Worm (Caenorhabditis elegans) whole organism, L4 larva: ENCODE measurements around the gene dpy-23.

Source experiments
- F10B5.3 ChIP-seq: sonication (generic microtip); optimal IDR thresholded peaks from 2 replicates; lab custom pipeline; 2016; ENCODE audit warnings: mild to moderate bottlenecking, missing genetic modification characterization, missing compliant biosample characterization
- F26F4.8 ChIP-seq: fragments of 200-800 bp; sonication (Bioruptor generic); conservative IDR thresholded peaks from 2 replicates; pipeline ENCODE4 v1.3.6; 2022; ENCODE audit warnings: missing genetic modification characterization, missing compliant biosample characterization
- F37D6.2 ChIP-seq: sonication (generic microtip); optimal IDR thresholded peaks from 2 replicates; lab custom pipeline; 2016; ENCODE audit warnings: mild to moderate bottlenecking, missing genetic modification characterization, missing compliant biosample characterization
- R02D3.7 ChIP-seq: fragments of 150-350 bp; sonication (generic microtip); optimal IDR thresholded peaks from 3 replicates; lab custom pipeline; 2014; ENCODE audit warnings: missing biosample characterization, missing genetic modification characterization
- T20F7.1 ChIP-seq: fragments of 200-800 bp; sonication (Bioruptor generic); optimal IDR thresholded peaks from 2 replicates; lab custom pipeline; 2018; ENCODE audit warnings: mild to moderate bottlenecking, missing genetic modification characterization, missing compliant biosample characterization
- ZK337.2 ChIP-seq: fragments of 200-800 bp; sonication (Bioruptor generic); IDR thresholded peaks from 2 replicates; pipeline ENCODE4 v1.3.6; 2022; ENCODE audit warnings: missing genetic modification reagents, missing genetic modification characterization, missing compliant biosample characterization
- aha-1 ChIP-seq: fragments of 150-350 bp; peaks from one replicate; lab custom pipeline; 2014; ENCODE audit warnings: missing biosample characterization, missing genetic modification characterization
- attf-4 ChIP-seq: sonication (generic microtip); optimal IDR thresholded peaks from 3 replicates; lab custom pipeline; 2017; ENCODE audit warnings: missing biosample characterization, missing genetic modification characterization
- ceh-44 ChIP-seq: fragments of 200-800 bp; sonication (Bioruptor generic); IDR thresholded peaks from 2 replicates; pipeline ENCODE4 v1.3.6; 2022; ENCODE audit warnings: missing genetic modification reagents, missing genetic modification characterization, missing compliant biosample characterization
- ceh-82 ChIP-seq: sonication (generic microtip); optimal IDR thresholded peaks from 2 replicates; lab custom pipeline; 2017; ENCODE audit warnings: missing biosample characterization, missing genetic modification characterization
- ces-1 ChIP-seq: fragments of 150-350 bp; sonication (generic microtip); optimal IDR thresholded peaks from 4 replicates; lab custom pipeline; 2014; ENCODE audit warnings: missing biosample characterization, missing genetic modification reagents, missing genetic modification characterization
- ctbp-1 ChIP-seq: fragments of 200-800 bp; sonication (Bioruptor generic); IDR thresholded peaks from 2 replicates; pipeline ENCODE4 v1.3.6; 2022; ENCODE audit warnings: missing genetic modification reagents, missing genetic modification characterization, missing compliant biosample characterization
- dmd-8 ChIP-seq: fragments of 200-800 bp; sonication (Bioruptor generic); IDR thresholded peaks from 2 replicates; pipeline ENCODE4 v1.3.6; 2022; ENCODE audit warnings: missing genetic modification characterization, missing compliant biosample characterization
- dve-1 ChIP-seq: sonication (generic microtip); optimal IDR thresholded peaks from 2 replicates; lab custom pipeline; 2017; ENCODE audit warnings: antibody characterized with exemption, mild to moderate bottlenecking, missing genetic modification characterization, missing compliant biosample characterization; ENCODE audit not compliant: insufficient read depth
- egl-43 ChIP-seq: fragments of 200-800 bp; sonication (Bioruptor generic); IDR thresholded peaks from 2 replicates; pipeline ENCODE4 v1.3.6; 2022; ENCODE audit warnings: missing genetic modification reagents, missing genetic modification characterization, missing compliant biosample characterization
- fkh-10 ChIP-seq: fragments of 150-350 bp; optimal IDR thresholded peaks from 2 replicates; lab custom pipeline; 2014; ENCODE audit warnings: missing biosample characterization, missing genetic modification reagents, missing genetic modification characterization
- gei-8 ChIP-seq: fragments of 200-800 bp; sonication (Bioruptor generic); optimal IDR thresholded peaks from 2 replicates; lab custom pipeline; 2018; ENCODE audit warnings: mild to moderate bottlenecking, missing genetic modification characterization, missing compliant biosample characterization
- hif-1 ChIP-seq, 2 experiments: sonication (generic microtip); optimal IDR thresholded peaks; 2 replicates each; lab custom pipeline; 2016 to 2017; ENCODE audit warnings: missing compliant biosample characterization in 2 of 2, missing genetic modification characterization in 2 of 2, missing genetic modification reagents in 2 of 2, missing genotype in 2 of 2, mild to moderate bottlenecking in 1 of 2
- hlh-30 ChIP-seq: sonication (generic microtip); optimal IDR thresholded peaks from 2 replicates; lab custom pipeline; 2017; ENCODE audit warnings: antibody characterized with exemption, mild to moderate bottlenecking, missing genetic modification characterization, missing compliant biosample characterization; ENCODE audit not compliant: insufficient read depth
- lin-1 ChIP-seq: fragments of 200-800 bp; sonication (Bioruptor generic); IDR thresholded peaks from 2 replicates; pipeline ENCODE4 v1.3.6; 2022; ENCODE audit warnings: missing genetic modification reagents, missing genetic modification characterization, missing compliant biosample characterization
- lin-15B ChIP-seq: fragments of 150-350 bp; sonication (generic microtip); optimal IDR thresholded peaks from 3 replicates; lab custom pipeline; 2014; ENCODE audit warnings: missing biosample characterization, missing genetic modification characterization
- lsy-2 ChIP-seq, 2 experiments: fragments of 150-350 bp in 1 of 2; sonication (generic microtip) in 1 of 2; optimal IDR thresholded peaks; 2 replicates each; lab custom pipeline; 2014 to 2017; ENCODE audit warnings: missing biosample characterization in 2 of 2, missing genetic modification characterization in 2 of 2
- madf-5 ChIP-seq, 2 experiments: fragments of 200-800 bp; sonication (Bioruptor generic); IDR thresholded peaks; 2 replicates each; pipeline ENCODE4 v1.3.6; 2022; ENCODE audit warnings: missing compliant biosample characterization in 2 of 2, missing genetic modification characterization in 2 of 2
- mep-1 ChIP-seq: fragments of 150-350 bp; sonication (generic microtip); optimal IDR thresholded peaks from 3 replicates; lab custom pipeline; 2014; ENCODE audit warnings: missing biosample characterization, missing genetic modification characterization
- mes-2 ChIP-seq: sonication (generic microtip); optimal IDR thresholded peaks from 2 replicates; lab custom pipeline; 2016; ENCODE audit warnings: missing genotype, mild to moderate bottlenecking, missing genetic modification characterization, missing compliant biosample characterization; ENCODE audit not compliant: poor library complexity, severe bottlenecking
- nhr-111 ChIP-seq: fragments of 200-800 bp; sonication (Bioruptor generic); optimal IDR thresholded peaks from 2 replicates; lab custom pipeline; 2018; ENCODE audit warnings: mild to moderate bottlenecking, missing genetic modification characterization, missing compliant biosample characterization
- nhr-25 ChIP-seq: sonication (generic microtip); optimal IDR thresholded peaks from 2 replicates; lab custom pipeline; 2017; ENCODE audit warnings: missing genetic modification characterization, mild to moderate bottlenecking, missing compliant biosample characterization, antibody characterized with exemption, moderate library complexity, borderline replicate concordance; ENCODE audit not compliant: insufficient read depth
- nhr-28 ChIP-seq: fragments of 150-350 bp; optimal IDR thresholded peaks from 2 replicates; lab custom pipeline; 2014; ENCODE audit warnings: missing biosample characterization, missing genetic modification characterization
- nhr-76 ChIP-seq: fragments of 150-350 bp; optimal IDR thresholded peaks from 2 replicates; lab custom pipeline; 2014; ENCODE audit warnings: missing biosample characterization, missing genetic modification characterization
- pha-4 ChIP-seq, 2 experiments: fragments of 150-350 bp in 1 of 2; fragments of 200-800 bp in 1 of 2; sonication (Bioruptor generic) in 1 of 2; IDR thresholded peaks in 1 of 2; optimal IDR thresholded peaks in 1 of 2; 2 replicates each; pipeline versions ENCODE4 v1.3.6 to Lab custom; 2014 to 2022; ENCODE audit warnings: missing genetic modification characterization in 2 of 2, missing genetic modification reagents in 2 of 2, missing biosample characterization in 1 of 2, missing compliant biosample characterization in 1 of 2
- rbr-2 ChIP-seq: sonication (generic microtip); optimal IDR thresholded peaks from 2 replicates; lab custom pipeline; 2016; ENCODE audit warnings: missing genotype, missing genetic modification characterization, missing compliant biosample characterization
- sdz-12 ChIP-seq: fragments of 200-800 bp; sonication (Bioruptor generic); optimal IDR thresholded peaks from 2 replicates; lab custom pipeline; 2018; ENCODE audit warnings: mild to moderate bottlenecking, missing genetic modification characterization, missing compliant biosample characterization
- unc-62 ChIP-seq, 3 experiments: fragments of 150-350 bp in 1 of 3; sonication (generic microtip); optimal IDR thresholded peaks in 2 of 3; peaks in 1 of 3; 1 replicate in 1 of 3; 2 replicates in 2 of 3; lab custom pipeline; 2014 to 2017; ENCODE audit warnings: missing biosample characterization in 3 of 3, missing genetic modification characterization in 3 of 3, missing genetic modification reagents in 3 of 3, missing genotype in 1 of 3
- zag-1 ChIP-seq: fragments of 150-350 bp; optimal IDR thresholded peaks from 2 replicates; lab custom pipeline; 2014; ENCODE audit warnings: missing biosample characterization, missing genetic modification characterization

dpy-23 gene

ce11 chrX:4415289-4415688 lies 26.1 kb downstream of the dpy-23 start:
- no peak for TF ChIP-seq rbr-2 (tag; lab: Kevin White, UChicago)
- TF ChIP-seq fkh-10 (GFP tag; lab: Kevin White, UChicago): peak; percentile 49

- TF ChIP-seq nhr-28 (tag; lab: Kevin White, UChicago) (no peak), aha-1 (peak; percentile 46), dve-1 (no peak), nhr-111 (no peak), sdz-12 (GFP tag; lab: Kevin White, UChicago) (no peak)
These were observed 29.6 kb downstream of the dpy-23 start, which contains the start of gene dop-1 for ce11 chrX:4418751-4419150. TSS of gene dop-1 (minus strand) at chrX:4418851.

ce11 chrX:4424254-4424653 lies 35.1 kb downstream of the dpy-23 start:
- no peak for TF ChIP-seq R02D3.7 (tag; lab: Kevin White, UChicago)
- TF ChIP-seq fkh-10 (GFP tag; lab: Kevin White, UChicago): peak; percentile 39
- peak; percentile 13 for TF ChIP-seq ces-1

- TF ChIP-seq fkh-10 (GFP tag; lab: Kevin White, UChicago): peak; percentile 64
- no peak for TF ChIP-seq ces-1
- no peak for TF ChIP-seq gei-8
- no peak for TF ChIP-seq rbr-2 (tag; lab: Kevin White, UChicago)
- TF ChIP-seq mes-2 (tag; lab: Kevin White, UChicago): no peak
- TF ChIP-seq ceh-82 (tag; lab: Kevin White, UChicago): no peak
- TF ChIP-seq lin-1 (GFP tag; lab: Robert Waterston, UW): no peak
These were observed 37.3 kb downstream of the dpy-23 start for ce11 chrX:4426496-4426895.

ce11 chrX:4427387-4427786 lies 38.2 kb downstream of the dpy-23 start:
- TF ChIP-seq lin-15B (tag; lab: Kevin White, UChicago): no peak
- peak in 1 of 2 experiments; percentile 96 for TF ChIP-seq unc-62 (GFP tag; optimal IDR thresholded peaks at IDR 0.05 in 1 of 2; lab: Kevin White, UChicago)
- no peak for TF ChIP-seq unc-62 (tag; optimal IDR thresholded peaks at IDR 0.05; lab: Kevin White, UChicago)

ce11 chrX:4429364-4429763 lies 40.2 kb downstream of the dpy-23 start:
- no peak for TF ChIP-seq ceh-44 (GFP tag; lab: Robert Waterston, UW)
- peak in 1 of 2 experiments; percentile 82 for TF ChIP-seq unc-62 (GFP tag; optimal IDR thresholded peaks at IDR 0.05 in 1 of 2; lab: Kevin White, UChicago)
- TF ChIP-seq unc-62 (tag; optimal IDR thresholded peaks at IDR 0.05; lab: Kevin White, UChicago): no peak
- TF ChIP-seq, all 104 proteins: peak for 1

- no peak for TF ChIP-seq nhr-76 (tag; lab: Kevin White, UChicago)
- no peak for TF ChIP-seq nhr-111
- TF ChIP-seq hif-1 (tag; optimal IDR thresholded peaks at IDR 0.05; lab: Kevin White, UChicago): no peak
- peak; percentile 28 for TF ChIP-seq fkh-10 (GFP tag; lab: Kevin White, UChicago)
- no peak for TF ChIP-seq attf-4 (tag; lab: Kevin White, UChicago)
- TF ChIP-seq pha-4 (GFP tag; IDR thresholded peaks at IDR 0.05; lab: Robert Waterston, UW): no peak
- TF ChIP-seq pha-4 (tag; optimal IDR thresholded peaks at IDR 0.05; lab: Kevin White, UChicago): no peak
- no peak for TF ChIP-seq ZK337.2 (GFP tag; lab: Robert Waterston, UW)
- peak in 1 of 2 experiments; percentile 3 for TF ChIP-seq lsy-2 (tag; optimal IDR thresholded peaks at IDR 0.05; lab: Kevin White, UChicago)
- peak in 1 of 2 experiments; percentile 84 for TF ChIP-seq unc-62 (GFP tag; optimal IDR thresholded peaks at IDR 0.05 in 1 of 2; lab: Kevin White, UChicago)
- TF ChIP-seq unc-62 (tag; optimal IDR thresholded peaks at IDR 0.05; lab: Kevin White, UChicago): no peak
- TF ChIP-seq zag-1 (tag; lab: Kevin White, UChicago): no peak
These were observed 45.4 kb downstream of the dpy-23 start for ce11 chrX:4434577-4434976.

ce11 chrX:4435396-4435795 lies 46.2 kb downstream of the dpy-23 start:
- TF ChIP-seq nhr-111 (no peak), sdz-12 (GFP tag; lab: Kevin White, UChicago) (no peak), unc-62 (GFP tag; optimal IDR thresholded peaks at IDR 0.05 in 1 of 2; lab: Kevin White, UChicago) (peak in 1 of 2 experiments; percentile 80), unc-62 (tag; optimal IDR thresholded peaks at IDR 0.05; lab: Kevin White, UChicago) (no peak), T20F7.1 (GFP tag; lab: Kevin White, UChicago) (no peak), dmd-8 (GFP tag; lab: Robert Waterston, UW) (no peak), madf-5 (GFP tag; IDR thresholded peaks at IDR 0.05; lab: Robert Waterston, UW) (0 out of 4 replicates have a peak, but pooled peaks of 1 of the 2 experiments have one; percentile 55), hlh-30 (tag; lab: Kevin White, UChicago) (no peak), F26F4.8 (no peak), F10B5.3 (tag; lab: Kevin White, UChicago) (no peak), F37D6.2 (tag; lab: Kevin White, UChicago) (no peak), egl-43 (no peak), nhr-25 (tag; lab: Kevin White, UChicago) (no peak), mep-1 (no peak), ctbp-1 (GFP tag; lab: Robert Waterston, UW) (no peak)
